Worm (Caenorhabditis elegans) whole organism, L4 larva: ENCODE data around the gene ahsa-1.

Experiments used
- ama-1 ChIP-seq: fragments of 150-350 bp; optimal IDR thresholded peaks from 2 replicates; lab custom pipeline; 2014; ENCODE audit warnings: inconsistent platforms, mixed read lengths
- ces-1 ChIP-seq: fragments of 150-350 bp; sonication (generic microtip); optimal IDR thresholded peaks from 4 replicates; lab custom pipeline; 2014; ENCODE audit warnings: missing biosample characterization, missing genetic modification reagents, missing genetic modification characterization
- ctbp-1 ChIP-seq: fragments of 200-800 bp; sonication (Bioruptor generic); IDR thresholded peaks from 2 replicates; pipeline ENCODE4 v1.3.6; 2022; ENCODE audit warnings: missing genetic modification reagents, missing genetic modification characterization, missing compliant biosample characterization
- egl-27 ChIP-seq: sonication (generic microtip); optimal IDR thresholded peaks from 3 replicates; lab custom pipeline; 2017; ENCODE audit warnings: missing biosample characterization, missing genetic modification reagents, missing genetic modification characterization
- hlh-30 ChIP-seq: sonication (generic microtip); optimal IDR thresholded peaks from 2 replicates; lab custom pipeline; 2017; ENCODE audit warnings: antibody characterized with exemption, mild to moderate bottlenecking, missing genetic modification characterization, missing compliant biosample characterization; ENCODE audit not compliant: insufficient read depth
- jun-1 ChIP-seq: fragments of 150-350 bp; optimal IDR thresholded peaks from 2 replicates; lab custom pipeline; 2014; ENCODE audit warnings: missing biosample characterization, missing genetic modification reagents, missing genetic modification characterization
- lin-39 ChIP-seq: fragments of 150-350 bp; optimal IDR thresholded peaks from 2 replicates; lab custom pipeline; 2014; ENCODE audit warnings: missing biosample characterization, missing genetic modification reagents, missing genetic modification characterization
- pha-4 ChIP-seq, 2 experiments: fragments of 150-350 bp in 1 of 2; fragments of 200-800 bp in 1 of 2; sonication (Bioruptor generic) in 1 of 2; IDR thresholded peaks in 1 of 2; optimal IDR thresholded peaks in 1 of 2; 2 replicates each; pipeline versions ENCODE4 v1.3.6 to Lab custom; 2014 to 2022; ENCODE audit warnings: missing genetic modification characterization in 2 of 2, missing genetic modification reagents in 2 of 2, missing biosample characterization in 1 of 2, missing compliant biosample characterization in 1 of 2
- snpc-4 ChIP-seq: fragments of 150-350 bp; optimal IDR thresholded peaks from 2 replicates; lab custom pipeline; 2014; ENCODE audit warnings: missing biosample characterization, missing genetic modification characterization
- unc-130 ChIP-seq: sonication (generic microtip); optimal IDR thresholded peaks from 2 replicates; lab custom pipeline; 2016; ENCODE audit warnings: missing genetic modification reagents, missing genetic modification characterization, missing compliant biosample characterization

ce11 chrV:15092666-15093065, 7.5 kb upstream of the ahsa-1 start, which contains the start of gene txt-12:
- TF ChIP-seq egl-27, result no peak
- no peak for TF ChIP-seq ctbp-1
- no peak for TF ChIP-seq jun-1 (tag; lab: Kevin White, UChicago)
- no peak for TF ChIP-seq pha-4 (GFP tag; IDR thresholded peaks at IDR 0.05; lab: Robert Waterston, UW)
- no peak for TF ChIP-seq pha-4 (tag; optimal IDR thresholded peaks at IDR 0.05; lab: Kevin White, UChicago)
- no peak for TF ChIP-seq ama-1 (lab: Kevin White, UChicago)
- TF ChIP-seq ces-1 (GFP tag; lab: Kevin White, UChicago), result no peak
- TF ChIP-seq unc-130 (GFP tag; lab: Kevin White, UChicago), result no peak
- no peak for TF ChIP-seq lin-39 (tag; lab: Kevin White, UChicago)
- no peak for TF ChIP-seq hlh-30
- no peak for TF ChIP-seq snpc-4 (tag; lab: Kevin White, UChicago)
